Worm (Caenorhabditis elegans): ENCODE measurements around the gene ttb-1.

- TF ChIP-seq flt-1 (GFP tag; IDR thresholded peaks at IDR 0.05) (no peak), ztf-29 (GFP tag; IDR thresholded peaks at IDR 0.05) (no peak)
Observed at ce11 chrV:116243-116642, 40.4 kb upstream of the ttb-1 start.
